Worm (Caenorhabditis elegans) whole organism, L3 larva: ENCODE results near the gene pqn-76.

Source experiments
- daf-12 ChIP-seq: fragments of 150-350 bp; optimal IDR thresholded peaks from 2 replicates; lab custom pipeline; 2014; ENCODE audit warnings: missing biosample characterization, missing genetic modification reagents, missing genetic modification characterization
- fkh-2 ChIP-seq: fragments of 150-350 bp; optimal IDR thresholded peaks from 2 replicates; lab custom pipeline; 2014; ENCODE audit warnings: missing biosample characterization, missing genetic modification reagents, missing genetic modification characterization
- jun-1 ChIP-seq: fragments of 150-350 bp; optimal IDR thresholded peaks from 2 replicates; lab custom pipeline; 2014; ENCODE audit warnings: missing biosample characterization, missing genetic modification reagents, missing genetic modification characterization
- nfya-1 ChIP-seq: sonication (generic microtip); optimal IDR thresholded peaks from 2 replicates; lab custom pipeline; 2017; ENCODE audit warnings: missing genetic modification characterization, mild to moderate bottlenecking, missing compliant biosample characterization, antibody characterized with exemption, moderate library complexity; ENCODE audit not compliant: insufficient read depth
- nhr-11 ChIP-seq: fragments of 150-350 bp; optimal IDR thresholded peaks from 2 replicates; lab custom pipeline; 2014; ENCODE audit warnings: missing biosample characterization, missing genetic modification characterization
- skn-1 ChIP-seq: fragments of 150-350 bp; optimal IDR thresholded peaks from 2 replicates; lab custom pipeline; 2014; ENCODE audit warnings: missing biosample characterization, missing genetic modification characterization
- tbx-2 ChIP-seq: sonication (generic microtip); optimal IDR thresholded peaks from 2 replicates; lab custom pipeline; 2016; ENCODE audit warnings: mild to moderate bottlenecking, missing genetic modification characterization, missing compliant biosample characterization
- zag-1 ChIP-seq: fragments of 150-350 bp; optimal IDR thresholded peaks from 2 replicates; lab custom pipeline; 2014; ENCODE audit warnings: missing biosample characterization, missing genetic modification characterization

The pqn-76 gene

ce11 chrIV:15617667-15618066 is 38.8 kb downstream of the pqn-76 start:
- no peak for TF ChIP-seq skn-1 (tag; lab: Kevin White, UChicago)
- no peak for TF ChIP-seq zag-1
- TF ChIP-seq daf-12 (tag; lab: Kevin White, UChicago) = no peak
- no peak for TF ChIP-seq fkh-2 (tag; lab: Kevin White, UChicago)
- TF ChIP-seq nhr-11 (tag; lab: Kevin White, UChicago) = no peak
- no peak for TF ChIP-seq nfya-1 (tag; lab: Kevin White, UChicago)
- TF ChIP-seq jun-1 (tag; lab: Kevin White, UChicago) = no peak
- no peak for TF ChIP-seq tbx-2 (tag; lab: Kevin White, UChicago)
- TF ChIP-seq, all 47 proteins: peak for 0
